Worm (Caenorhabditis elegans): ENCODE measurements around the gene Y4C6B.7.

Y4C6B.7 gene

ce11 chrIV:5334518-5334917 lies 18.7 kb downstream of the Y4C6B.7 start (continued):
- TF ChIP-seq ceh-31 (tag; optimal IDR thresholded peaks at IDR 0.05), result peak; percentile 35

- TF ChIP-seq elt-2 (tag; optimal IDR thresholded peaks at IDR 0.05) (peak; percentile 4), madf-2 (tag; optimal IDR thresholded peaks at IDR 0.05) (no peak)
These were observed 19.8 kb downstream of the Y4C6B.7 start for ce11 chrIV:5333484-5333883.

- TF ChIP-seq ceh-48 (tag; optimal IDR thresholded peaks at IDR 0.05), result no peak
- no peak for TF ChIP-seq pha-4 (tag; optimal IDR thresholded peaks at IDR 0.05)
These were observed 21.1 kb downstream of the Y4C6B.7 start, which contains the start of gene Y4C6B.3 for ce11 chrIV:5332178-5332577. Gene Y4C6B.3 (plus strand): TSS chrIV:5332478.

DNA sequence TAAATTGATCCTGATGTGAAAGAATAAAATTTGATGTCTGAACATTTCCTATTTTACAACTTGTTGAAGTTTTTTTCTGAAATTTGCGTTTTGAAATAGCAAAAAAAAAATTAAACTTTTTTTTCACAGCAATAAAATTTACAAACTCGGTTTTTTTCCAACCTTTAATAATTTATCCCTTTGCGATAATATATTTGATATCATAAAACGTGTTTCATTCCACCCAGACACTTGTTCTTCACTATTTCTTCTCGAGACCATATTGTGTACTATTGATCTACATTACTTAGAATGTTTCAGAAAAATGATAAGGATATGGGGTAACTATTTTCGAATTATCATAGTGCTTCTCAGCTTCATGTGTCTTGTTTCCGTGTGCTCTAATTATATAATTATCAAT lies 27.1 kb downstream of the Y4C6B.7 start, which contains the start of gene Y4C6B.4:
TSS of gene Y4C6B.4 (plus strand) at position 301 of the 400 bp plus-strand sequence.
- TF ChIP-seq K02D7.2 (tag; optimal IDR thresholded peaks at IDR 0.05) (no peak), zip-5 (tag; optimal IDR thresholded peaks at IDR 0.05) (no peak), unc-42 (tag; optimal IDR thresholded peaks at IDR 0.05) (no peak), hlh-8 (tag; optimal IDR thresholded peaks at IDR 0.05) (no peak), K09A11.1 (tag; optimal IDR thresholded peaks at IDR 0.05; ENCODE audit: insufficient read depth) (no peak), nhr-11 (tag; optimal IDR thresholded peaks at IDR 0.05) (no peak), tbx-7 (tag; optimal IDR thresholded peaks at IDR 0.05) (no peak)

ce11 chrIV:5318835-5319303 lies 34.4 kb downstream of the Y4C6B.7 start, which contains the start of gene slc-46A:
Gene slc-46A (plus strand): TSS chrIV:5319253.
- TF ChIP-seq nhr-11 (tag; optimal IDR thresholded peaks at IDR 0.05) (no peak), eyg-1 (tag; optimal IDR thresholded peaks at IDR 0.05) (no peak), C08G9.2 (tag; optimal IDR thresholded peaks at IDR 0.05) (no peak), K09A11.1 (tag; optimal IDR thresholded peaks at IDR 0.05; ENCODE audit: insufficient read depth) (no peak), pha-4 (tag; optimal IDR thresholded peaks at IDR 0.05) (no peak), syd-9 (tag; optimal IDR thresholded peaks at IDR 0.05) (no peak), unc-42 (tag; optimal IDR thresholded peaks at IDR 0.05) (no peak), lim-6 (tag; optimal IDR thresholded peaks at IDR 0.05) (no peak), unc-86 (tag; optimal IDR thresholded peaks at IDR 0.05) (no peak), ahr-1 (tag; optimal IDR thresholded peaks at IDR 0.05) (no peak), ama-1 (optimal IDR thresholded peaks at IDR 0.05) (no peak), hlh-6 (tag; optimal IDR thresholded peaks at IDR 0.05) (no peak), C38D4.7 (GFP tag; optimal IDR thresholded peaks at IDR 0.05) (no peak), mec-3 (tag; optimal IDR thresholded peaks at IDR 0.05; ENCODE audit: borderline replicate concordance) (no peak), hlh-15 (tag; optimal IDR thresholded peaks at IDR 0.05) (no peak), ceh-9 (tag; optimal IDR thresholded peaks at IDR 0.05) (no peak), gmeb-2 (tag; optimal IDR thresholded peaks at IDR 0.05) (no peak), ceh-22 (tag; optimal IDR thresholded peaks at IDR 0.05) (no peak)

ce11 chrIV:5317106-5317505 lies 36.2 kb downstream of the Y4C6B.7 start:
- TF ChIP-seq nhr-11 (tag; optimal IDR thresholded peaks at IDR 0.05), result no peak
- no peak for TF ChIP-seq fax-1 (tag; optimal IDR thresholded peaks at IDR 0.05)
- no peak for TF ChIP-seq ceh-6 (GFP tag; optimal IDR thresholded peaks at IDR 0.05)
- no peak for TF ChIP-seq dmd-4 (tag; optimal IDR thresholded peaks at IDR 0.05; ENCODE audit: borderline replicate concordance)
- no peak for TF ChIP-seq T23F11.4 (GFP tag; optimal IDR thresholded peaks at IDR 0.05)
- TF ChIP-seq Y22D7AL.16 (tag; optimal IDR thresholded peaks at IDR 0.05), result no peak
- TF ChIP-seq sox-4 (tag; optimal IDR thresholded peaks at IDR 0.05), result no peak
- TF ChIP-seq nhr-232 (tag; optimal IDR thresholded peaks at IDR 0.05), result no peak
- TF ChIP-seq K09A11.1 (tag; optimal IDR thresholded peaks at IDR 0.05; ENCODE audit: insufficient read depth), result no peak
- TF ChIP-seq dve-1 (tag; optimal IDR thresholded peaks at IDR 0.05), result no peak
- TF ChIP-seq ceh-30 (tag; optimal IDR thresholded peaks at IDR 0.05), result no peak
- TF ChIP-seq sdc-2 (tag; optimal IDR thresholded peaks at IDR 0.05), result no peak
- TF ChIP-seq pha-2 (tag; optimal IDR thresholded peaks at IDR 0.05), result no peak
- no peak for TF ChIP-seq zip-5 (tag; optimal IDR thresholded peaks at IDR 0.05)
- TF ChIP-seq ceh-19 (GFP tag; optimal IDR thresholded peaks at IDR 0.05), result no peak

All from whole organism, late embryonic.